Fruit fly (Drosophila melanogaster) whole organism, larva: ENCODE results near the gene scpr-C.

Experiments used
- noc ChIP-seq: fragments of 200-800 bp; sonication (Bioruptor generic); optimal IDR thresholded peaks from 3 replicates; lab custom pipeline; 2019; ENCODE audit warnings: missing biosample characterization, mild to moderate bottlenecking, missing genetic modification characterization, moderate library complexity

Gene scpr-C

DNA sequence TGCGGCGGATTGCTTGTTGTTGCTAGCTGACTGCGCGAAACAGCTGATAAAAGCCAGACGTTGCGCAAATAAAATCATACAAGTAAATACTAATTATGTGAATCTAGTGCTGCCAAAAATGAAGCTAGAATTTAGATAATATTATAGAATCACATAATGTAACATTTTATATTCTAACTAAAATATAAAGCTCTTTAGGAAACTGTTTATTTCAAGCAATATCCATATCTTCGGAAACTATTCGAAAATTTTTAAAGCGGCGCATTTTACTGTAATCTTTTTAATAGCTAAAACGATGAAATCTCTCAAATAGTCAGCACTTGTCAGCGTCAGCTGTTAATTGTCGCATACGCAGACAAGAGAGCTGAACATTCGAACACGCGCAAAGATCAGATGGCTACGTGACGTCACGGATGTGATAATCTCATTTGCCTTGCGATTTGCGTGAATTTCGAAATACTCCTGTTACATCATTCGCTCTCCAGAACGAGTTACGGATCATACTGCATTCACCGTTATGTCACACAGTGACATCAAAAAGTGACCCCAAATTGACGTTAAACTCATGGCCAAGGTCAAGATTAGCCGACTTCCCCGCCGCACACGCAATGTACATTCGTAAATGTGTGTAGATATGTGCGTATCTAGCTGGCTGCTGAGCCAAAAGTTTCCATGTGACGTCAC lies 17.9 kb downstream of the scpr-C start:
- TF ChIP-seq noc = peak; percentile 48

DNA sequence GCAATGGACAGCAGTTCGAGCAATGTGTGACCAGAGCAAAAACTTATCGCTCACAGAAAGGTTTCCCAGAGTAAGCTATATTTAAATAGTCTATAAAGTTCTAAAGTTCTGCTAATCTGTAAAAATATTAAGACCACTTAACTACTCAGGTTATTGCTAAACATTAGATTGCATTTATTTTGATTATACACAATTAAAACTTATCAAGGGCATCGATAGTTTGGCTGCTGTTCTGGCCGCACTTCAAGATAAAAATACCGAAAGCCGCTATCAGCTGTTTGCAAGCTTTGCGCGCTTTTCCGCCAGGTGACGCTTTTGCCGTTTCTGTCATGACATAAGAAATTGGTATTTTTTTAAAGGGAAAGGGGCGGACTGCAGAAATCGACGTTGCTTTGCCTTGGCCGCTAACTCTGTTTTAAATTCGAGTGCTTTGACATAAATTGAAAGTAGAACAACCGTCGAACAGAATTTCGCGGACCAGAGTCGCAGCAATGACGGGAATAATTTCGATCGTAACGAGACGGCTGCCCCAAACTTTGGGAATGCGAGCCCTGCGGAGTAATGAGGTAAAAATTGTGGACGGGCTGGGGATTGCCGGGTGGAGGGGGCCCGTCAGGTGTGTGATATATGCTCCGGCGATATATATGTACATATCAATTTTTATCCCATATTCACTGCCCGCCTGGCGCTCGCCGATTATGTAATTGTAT lies 18.8 kb downstream of the scpr-C start, which contains the start of the genes CG17734 and CG5214:
Gene CG17734, minus strand, starts transcription at position 49 of the 710 bp plus-strand sequence.
Gene CG5214, plus strand, starts transcription at position 352 of the 710 bp plus-strand sequence.
- TF ChIP-seq noc = no peak

DNA sequence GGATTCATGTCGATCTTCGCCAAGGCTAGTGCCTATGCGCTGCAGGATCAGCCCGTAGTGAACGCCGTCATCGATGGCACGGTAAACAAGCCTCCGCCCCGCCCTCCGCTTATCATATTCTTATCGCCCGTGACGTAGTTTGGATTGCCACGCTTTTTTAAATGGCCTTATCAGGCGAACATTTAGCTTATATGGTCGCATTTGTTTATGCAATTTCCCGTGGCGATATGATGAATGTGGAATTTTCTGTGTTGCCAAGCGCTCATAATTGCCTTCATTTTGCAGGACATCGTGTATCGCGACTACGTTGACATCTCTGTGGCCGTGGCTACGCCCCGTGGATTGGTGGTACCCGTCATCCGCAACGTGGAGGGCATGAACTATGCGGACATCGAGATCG lies 20.5 kb downstream of the scpr-C start:
- no peak for TF ChIP-seq noc

DNA sequence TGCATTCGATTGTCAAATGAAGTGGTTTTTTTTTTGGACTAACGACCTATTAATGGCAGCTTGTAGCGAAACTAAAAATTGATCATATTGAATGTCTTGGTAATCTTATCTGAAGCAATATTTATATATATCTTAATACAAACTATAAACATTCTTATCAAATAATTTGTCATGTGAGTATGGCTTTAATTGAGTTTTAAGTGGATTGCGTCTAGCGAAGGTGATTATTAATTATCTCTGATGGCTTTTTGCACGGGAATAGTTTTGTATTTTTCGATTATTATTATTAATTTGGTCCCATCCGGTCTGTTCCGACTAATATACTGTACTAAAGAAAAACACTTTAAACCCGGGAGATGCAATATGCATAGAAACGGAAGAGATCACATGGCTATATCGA lies 21.5 kb downstream of the scpr-C start:
- TF ChIP-seq noc = no peak

DNA sequence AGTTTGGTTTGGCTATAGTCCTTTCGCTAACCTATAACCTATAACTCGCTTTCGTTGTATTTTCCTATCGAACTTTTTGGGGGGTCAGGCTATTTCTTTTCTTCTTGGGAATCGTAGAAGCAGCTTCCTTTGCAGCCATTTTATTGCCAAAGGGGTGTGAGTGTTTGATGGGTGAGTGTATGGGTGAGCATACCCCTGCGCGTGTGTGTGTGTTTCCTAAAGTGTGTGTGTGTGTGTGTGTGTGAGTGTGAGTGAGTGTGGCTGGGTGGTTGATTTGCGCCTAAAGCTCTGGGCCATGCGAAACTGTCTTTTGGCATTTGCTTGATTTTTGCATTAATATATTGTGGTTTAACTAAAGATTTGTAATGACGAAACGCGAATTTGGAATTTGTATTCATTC lies 28.4 kb downstream of the scpr-C start:
- TF ChIP-seq noc = no peak

DNA sequence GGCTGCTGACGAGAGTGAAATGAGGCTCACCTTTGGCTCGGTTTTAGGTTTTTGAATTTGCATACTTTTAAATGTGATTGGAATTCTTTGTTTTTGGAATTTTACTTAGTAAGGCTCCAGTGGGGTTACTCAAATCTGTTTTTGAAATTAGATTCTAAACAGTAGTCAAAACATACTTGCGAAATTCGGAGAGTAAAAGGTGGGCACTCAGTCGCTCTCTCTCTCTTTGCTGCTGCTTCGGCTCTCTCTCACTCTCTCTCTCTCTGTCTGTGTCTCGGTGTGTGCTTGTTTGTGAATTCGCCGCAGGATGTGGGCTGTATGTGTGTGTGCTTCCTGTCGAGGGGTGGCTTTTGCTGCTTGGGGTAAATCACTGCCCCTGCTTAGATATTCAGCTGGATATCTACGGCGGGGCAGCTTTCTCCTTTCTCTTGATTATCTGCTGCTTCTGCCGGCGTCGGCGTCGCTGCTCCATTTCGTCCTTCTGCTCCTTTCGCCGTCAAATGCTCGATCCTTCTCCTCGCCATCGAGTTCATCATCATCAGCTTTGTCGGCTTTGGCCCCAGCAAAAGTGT lies 29.1 kb downstream of the scpr-C start:
- TF ChIP-seq noc = no peak

DNA sequence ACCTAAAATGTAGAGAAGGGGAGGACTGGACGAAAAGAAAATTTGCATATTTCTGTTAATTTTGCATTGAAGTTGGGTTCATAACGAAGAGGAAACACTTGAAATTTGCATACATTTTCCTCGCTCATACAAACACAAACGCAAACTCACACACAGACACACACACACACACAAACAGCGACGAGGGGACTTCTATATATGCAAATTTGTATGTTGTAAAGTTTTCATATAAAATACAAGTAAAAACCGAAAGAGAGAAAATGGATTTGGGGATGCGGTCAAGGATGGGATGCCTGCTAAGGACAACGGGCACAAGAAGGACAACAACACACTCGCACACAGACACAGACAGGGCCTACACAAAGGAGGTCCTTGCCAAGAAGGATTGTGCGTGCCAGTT lies 32.2 kb downstream of the scpr-C start:
- no peak for TF ChIP-seq noc

DNA sequence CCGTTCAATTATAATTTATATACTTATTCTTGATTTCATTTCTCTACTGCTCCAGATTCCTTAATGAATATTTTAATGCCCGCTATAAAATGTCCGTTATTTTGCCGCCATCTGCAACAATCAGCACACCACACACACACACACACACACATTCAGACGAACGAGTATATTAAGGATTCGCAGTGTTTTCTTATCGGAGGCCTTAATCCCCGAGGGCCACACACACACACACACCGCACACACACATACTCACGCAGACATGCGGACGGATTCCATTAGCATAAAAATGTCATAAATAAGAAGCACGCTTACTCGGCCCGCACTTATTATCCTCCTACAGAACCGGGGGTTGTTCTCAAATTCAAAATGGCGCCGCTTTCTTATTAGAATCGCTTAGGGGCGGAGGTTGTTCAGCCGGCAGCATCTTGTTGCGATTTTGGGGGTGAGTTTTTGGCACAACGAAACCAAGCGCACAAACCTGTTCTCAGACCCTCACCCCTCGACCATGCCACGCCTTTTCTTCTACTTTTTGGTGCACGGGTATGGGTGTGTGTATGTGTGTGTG lies 35.7 kb downstream of the scpr-C start:
- no peak for TF ChIP-seq noc

DNA sequence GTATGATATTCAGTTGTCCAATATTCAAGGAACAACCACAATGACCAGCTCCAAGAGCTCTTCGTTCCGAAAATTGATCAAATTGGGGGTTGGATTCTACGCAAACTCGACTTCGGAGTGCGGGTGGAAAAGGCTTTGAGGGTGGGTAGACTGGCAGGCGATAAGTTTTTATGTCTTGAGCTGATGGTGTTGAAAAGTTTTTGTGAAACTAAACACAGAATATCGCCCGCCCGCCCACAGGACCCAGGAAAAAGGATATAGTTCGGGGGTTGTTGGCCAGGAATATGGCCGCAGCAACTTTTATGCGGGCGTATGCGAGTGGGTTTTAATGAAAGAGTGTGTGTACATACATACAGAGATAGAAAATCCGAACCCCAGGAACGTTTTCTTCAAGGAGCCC lies 38.3 kb downstream of the scpr-C start:
- TF ChIP-seq noc = no peak

DNA sequence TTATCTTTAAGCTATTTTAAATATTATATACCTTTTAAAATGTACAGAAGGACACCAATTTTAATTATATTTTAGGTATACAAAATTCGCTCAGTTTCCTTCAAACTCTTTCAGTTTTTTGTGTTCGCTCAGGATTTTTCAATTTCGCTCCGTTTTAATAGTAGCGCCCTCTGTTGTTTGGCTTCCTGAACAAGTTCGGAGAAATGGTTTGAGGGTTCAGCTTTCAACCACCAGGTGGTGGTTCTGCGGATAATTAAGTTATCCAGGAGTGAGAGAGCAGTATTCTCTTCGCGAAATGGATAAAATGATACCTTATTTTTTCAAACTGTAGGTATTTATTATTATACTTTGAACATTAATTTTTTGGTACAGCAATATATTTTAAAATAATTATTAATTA lies 43.7 kb downstream of the scpr-C start:
- no peak for TF ChIP-seq noc

DNA sequence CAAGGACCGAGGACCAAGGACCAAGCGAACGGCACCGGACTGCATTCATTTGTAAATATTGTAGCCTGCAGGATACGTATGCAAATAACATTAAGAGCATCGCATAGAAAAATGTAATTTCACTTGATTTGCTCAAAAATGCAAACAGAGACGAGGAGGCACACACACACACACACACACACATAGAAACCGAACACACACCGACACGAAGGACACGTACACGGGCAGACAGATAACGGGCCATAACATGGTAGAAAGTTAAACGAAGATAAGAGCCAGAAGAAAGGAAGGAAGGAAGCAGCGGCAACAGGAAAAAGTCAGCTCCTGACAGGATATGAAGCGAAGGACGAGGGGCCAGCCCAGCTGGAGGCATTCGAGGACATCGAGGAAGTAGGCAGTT lies 45.3 kb downstream of the scpr-C start:
- no peak for TF ChIP-seq noc

DNA sequence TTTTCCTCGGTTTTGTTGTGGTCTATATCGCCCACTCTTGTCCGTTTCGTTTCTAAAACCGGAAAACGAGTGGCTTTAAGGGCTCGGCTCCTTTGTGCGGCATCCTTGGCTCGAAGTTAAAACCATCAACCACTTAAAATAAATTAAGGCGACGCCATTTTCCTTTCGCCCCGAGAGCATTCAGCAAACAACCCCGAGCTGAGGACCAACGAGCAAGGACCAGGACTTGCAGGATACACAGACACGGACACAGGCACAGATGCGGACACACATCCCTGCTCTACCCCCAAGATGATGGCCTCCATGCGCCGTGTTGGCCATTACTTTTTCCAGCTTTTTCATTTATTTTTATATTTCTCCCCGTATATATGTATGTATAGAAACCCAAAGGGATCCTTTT lies 47.3 kb downstream of the scpr-C start:
- TF ChIP-seq noc = no peak
